Fruit fly (Drosophila melanogaster): ENCODE data around the gene CG3436.

CG3436 gene

DNA sequence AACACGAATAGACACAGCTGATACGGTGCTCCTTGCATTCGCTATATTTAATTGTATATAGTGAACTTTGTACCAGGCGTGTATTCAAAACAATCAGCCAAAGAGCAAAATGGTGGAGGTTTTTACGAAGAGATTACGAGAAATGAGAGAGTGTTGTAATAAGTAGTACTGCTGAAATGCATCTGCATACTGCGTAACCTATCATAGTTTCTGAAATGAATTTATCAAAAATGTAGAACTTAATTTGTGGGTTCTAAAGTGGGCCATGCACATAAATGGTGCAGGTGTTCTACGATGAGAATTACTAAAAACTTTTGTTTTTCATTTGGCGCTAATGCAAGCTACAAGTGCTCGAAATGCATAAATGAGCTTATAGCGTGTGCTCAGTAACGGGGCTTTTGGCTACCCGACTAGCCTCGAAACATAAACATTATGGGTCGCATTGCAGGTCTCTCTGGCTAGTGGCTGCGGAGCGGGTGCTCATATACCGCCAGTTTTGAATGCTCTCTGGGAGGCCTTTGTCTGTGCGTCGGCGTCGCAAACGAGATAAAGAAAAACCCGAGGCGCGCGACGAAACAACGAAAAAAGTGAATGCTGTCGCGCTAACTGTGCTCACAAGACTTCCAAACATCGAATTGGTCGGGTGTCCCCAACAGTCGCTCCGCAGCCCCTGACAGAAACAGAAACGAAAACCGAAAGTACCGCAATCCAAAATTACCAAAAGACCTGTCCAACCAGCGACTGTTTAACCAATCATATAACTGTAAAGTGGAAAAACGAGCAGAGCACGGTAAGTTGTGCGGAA is 24.2 kb upstream of the CG3436 start, which contains the start of gene Gs1 (continued):
- TF ChIP-seq crol (GFP tag; IDR thresholded peaks at IDR 0.05) (peak; percentile 32; the same call in 1 of the 2 replicates), sr (GFP tag; IDR thresholded peaks at IDR 0.05) (peak; percentile 70; the same call in 2 of the 3 replicates), CG30431 (GFP tag; optimal IDR thresholded peaks at IDR 0.05) (no peak), CG12071 (GFP tag; optimal IDR thresholded peaks at IDR 0.05) (peak; percentile 53), Fer1 (GFP tag; optimal IDR thresholded peaks at IDR 0.05) (peak; percentile 81), cato (GFP tag; optimal IDR thresholded peaks at IDR 0.05; ENCODE audit: borderline replicate concordance) (no peak), cad (GFP tag; optimal IDR thresholded peaks at IDR 0.05) (no peak), CG2889 (GFP tag; IDR thresholded peaks at IDR 0.05) (no peak), pum (GFP tag; optimal IDR thresholded peaks at IDR 0.05) (no peak), ftz-f1 (GFP tag; optimal IDR thresholded peaks at IDR 0.05) (peak; percentile 89), Tbp (GFP tag; optimal IDR thresholded peaks at IDR 0.05) (no peak), CG9797 (GFP tag; optimal IDR thresholded peaks at IDR 0.05) (no peak), Gsc (GFP tag; IDR thresholded peaks at IDR 0.05) (no peak), otp (GFP tag; IDR thresholded peaks at IDR 0.05) (no peak; the same call in 2 of the 3 replicates), chm (GFP tag; IDR thresholded peaks at IDR 0.05) (peak; percentile 90), CG1024 (GFP tag; IDR thresholded peaks at IDR 0.05) (no peak), Elba2 (GFP tag; optimal IDR thresholded peaks at IDR 0.05) (no peak), CG12104 (GFP tag; optimal IDR thresholded peaks at IDR 0.05) (no peak), CG2712 (tag; optimal IDR thresholded peaks at IDR 0.05) (peak; percentile 30), tup (GFP tag; optimal IDR thresholded peaks at IDR 0.05) (no peak), CoRest (tag; optimal IDR thresholded peaks at IDR 0.05) (no peak), Atf6 (GFP tag; IDR thresholded peaks at IDR 0.05) (peak; percentile 64; the same call in 1 of the 2 replicates), CG12744 (GFP tag; optimal IDR thresholded peaks at IDR 0.05) (no peak), Sin3A (optimal IDR thresholded peaks at IDR 0.05) (no peak), NK7.1 (GFP tag; optimal IDR thresholded peaks at IDR 0.05) (no peak), CG5180 (GFP tag; optimal IDR thresholded peaks at IDR 0.05) (peak; percentile 10), Mes4 (GFP tag; optimal IDR thresholded peaks at IDR 0.05) (no peak), nmo (GFP tag; optimal IDR thresholded peaks at IDR 0.05) (peak; percentile 2), CG8281 (tag; optimal IDR thresholded peaks at IDR 0.05) (no peak), zen2 (GFP tag; IDR thresholded peaks at IDR 0.05; ENCODE audit: partially characterized antibody) (peak; percentile 68; the same call in 2 of the 3 replicates), CG12219 (GFP tag; optimal IDR thresholded peaks at IDR 0.05) (peak; percentile 34), nerfin-2 (GFP tag; IDR thresholded peaks at IDR 0.05; ENCODE audit: partially characterized antibody) (no peak), hkb (optimal IDR thresholded peaks at IDR 0.05) (no peak), hkb (GFP tag; IDR thresholded peaks at IDR 0.05) (peak; percentile 49; the same call in 1 of the 2 replicates), trem (tag; optimal IDR thresholded peaks at IDR 0.05) (no peak), ap (GFP tag; IDR thresholded peaks at IDR 0.05) (no peak), corto (GFP tag; optimal IDR thresholded peaks at IDR 0.05) (no peak), CG12236 (GFP tag; optimal IDR thresholded peaks at IDR 0.05) (no peak), D19A (tag; optimal IDR thresholded peaks at IDR 0.05) (peak; percentile 46), CG17186 (GFP tag; optimal IDR thresholded peaks at IDR 0.05) (no peak), dm (GFP tag; optimal IDR thresholded peaks at IDR 0.05) (no peak), gsb-n (tag; optimal IDR thresholded peaks at IDR 0.05) (peak; percentile 27), bbx (GFP tag; IDR thresholded peaks at IDR 0.05; ENCODE audit: partially characterized antibody) (peak; percentile 65; the same call in 1 of the 2 replicates), sisA (GFP tag; IDR thresholded peaks at IDR 0.05) (no peak), CG10267 (tag; optimal IDR thresholded peaks at IDR 0.05) (peak; percentile 13), CG8359 (GFP tag; optimal IDR thresholded peaks at IDR 0.05; ENCODE audit: borderline replicate concordance) (peak; percentile 17), CG12659 (GFP tag; optimal IDR thresholded peaks at IDR 0.05) (peak; percentile 36), CG2678 (tag; optimal IDR thresholded peaks at IDR 0.05) (peak; percentile 40), zen (tag; optimal IDR thresholded peaks at IDR 0.05) (no peak), NC2β (GFP tag; optimal IDR thresholded peaks at IDR 0.05) (no peak)

Measured in whole organism, embryonic.